Worm (Caenorhabditis elegans): ENCODE measurements around the gene Y73F8A.15.

ce11 chrIV:15280219-15280618 lies 41.2 kb upstream of the Y73F8A.15 start:
- TF ChIP-seq mep-1 (tag; optimal IDR thresholded peaks at IDR 0.05): no peak
- TF ChIP-seq lsy-2 (tag; optimal IDR thresholded peaks at IDR 0.05): no peak
- TF ChIP-seq ztf-11 (tag; optimal IDR thresholded peaks at IDR 0.05): no peak
- no peak for TF ChIP-seq ham-2 (GFP tag; optimal IDR thresholded peaks at IDR 0.05)
- no peak for TF ChIP-seq M03D4.4 (tag; optimal IDR thresholded peaks at IDR 0.05)
- no peak for TF ChIP-seq ceh-43 (GFP tag; optimal IDR thresholded peaks at IDR 0.05)
- TF ChIP-seq snpc-4 (tag; optimal IDR thresholded peaks at IDR 0.05): no peak
- no peak for TF ChIP-seq nhr-237 (tag; optimal IDR thresholded peaks at IDR 0.05)
- no peak for TF ChIP-seq unc-62 (GFP tag; optimal IDR thresholded peaks at IDR 0.05)
